Worm (Caenorhabditis elegans) whole organism, young adult: ENCODE results near the gene sel-11.
A peak's percentile ranks its signal among the peaks of the same experiment; 100 is the strongest.

Experiments used
- B0336.3 ChIP-seq: fragments of 200-800 bp; sonication (Bioruptor generic); IDR thresholded peaks from 2 replicates; pipeline ENCODE4 v1.3.6; 2022; ENCODE audit warnings: missing genetic modification characterization, missing compliant biosample characterization
- F10E7.11 ChIP-seq: sonication (generic microtip); optimal IDR thresholded peaks from 2 replicates; lab custom pipeline; 2017; ENCODE audit warnings: mild to moderate bottlenecking, missing genetic modification characterization, moderate library complexity, missing compliant biosample characterization
- F22D6.2 ChIP-seq: sonication (generic microtip); optimal IDR thresholded peaks from 2 replicates; lab custom pipeline; 2016; ENCODE audit warnings: mild to moderate bottlenecking, missing genetic modification characterization, missing compliant biosample characterization
- F55B11.4 ChIP-seq: sonication (generic microtip); optimal IDR thresholded peaks from 2 replicates; lab custom pipeline; 2016; ENCODE audit warnings: missing compliant biosample characterization, missing genetic modification characterization, borderline replicate concordance; ENCODE audit not compliant: insufficient read depth
- K11D2.4 ChIP-seq: fragments of 200-800 bp; sonication (Bioruptor generic); IDR thresholded peaks from 2 replicates; pipeline ENCODE4 v1.3.6; 2022; ENCODE audit warnings: missing genetic modification reagents, missing genetic modification characterization, missing compliant biosample characterization
- Y56A3A.18 ChIP-seq: fragments of 200-800 bp; sonication (Bioruptor generic); IDR thresholded peaks from 2 replicates; pipeline ENCODE4 v1.3.6; 2022; ENCODE audit warnings: missing genetic modification reagents, missing genetic modification characterization, missing compliant biosample characterization
- Y79H2A.3 ChIP-seq: fragments of 200-800 bp; sonication (Bioruptor generic); conservative IDR thresholded peaks from 2 replicates; pipeline ENCODE4 v1.3.6; 2022; ENCODE audit warnings: missing genetic modification reagents, missing genetic modification characterization, missing compliant biosample characterization
- Y95B8A.8 ChIP-seq: fragments of 200-800 bp; sonication (Bioruptor generic); IDR thresholded peaks from 2 replicates; pipeline ENCODE4 v1.3.6; 2022; ENCODE audit warnings: missing genetic modification reagents, missing genetic modification characterization, missing compliant biosample characterization
- ZK185.1 ChIP-seq: sonication (generic microtip); optimal IDR thresholded peaks from 2 replicates; lab custom pipeline; 2016; ENCODE audit warnings: mild to moderate bottlenecking, missing genetic modification characterization, missing compliant biosample characterization; ENCODE audit not compliant: poor library complexity, severe bottlenecking
- akir-1 ChIP-seq: fragments of 200-800 bp; sonication (Bioruptor generic); optimal IDR thresholded peaks from 2 replicates; lab custom pipeline; 2018; ENCODE audit warnings: mild to moderate bottlenecking, missing genetic modification characterization, moderate library complexity, missing compliant biosample characterization
- aptf-2 ChIP-seq: fragments of 200-800 bp; sonication (Bioruptor generic); conservative IDR thresholded peaks from 2 replicates; pipeline ENCODE4 v1.3.6; 2022; ENCODE audit warnings: missing genetic modification reagents, missing genetic modification characterization, missing compliant biosample characterization
- attf-3 ChIP-seq: fragments of 200-800 bp; sonication (Bioruptor generic); conservative IDR thresholded peaks from 2 replicates; pipeline ENCODE4 v1.3.6; 2022; ENCODE audit warnings: missing genetic modification reagents, missing genetic modification characterization, missing compliant biosample characterization
- cebp-2 ChIP-seq: fragments of 200-800 bp; sonication (Bioruptor generic); IDR thresholded peaks from 2 replicates; pipeline ENCODE4 v1.3.6; 2022; ENCODE audit warnings: missing genetic modification characterization, missing compliant biosample characterization
- ceh-27 ChIP-seq: fragments of 200-800 bp; sonication (Bioruptor generic); optimal IDR thresholded peaks from 2 replicates; lab custom pipeline; 2018; ENCODE audit warnings: mild to moderate bottlenecking, missing genetic modification characterization, moderate library complexity, missing compliant biosample characterization
- dpl-1 ChIP-seq: fragments of 150-350 bp; optimal IDR thresholded peaks from 2 replicates; lab custom pipeline; 2014; ENCODE audit warnings: missing biosample characterization, missing genetic modification reagents, missing genetic modification characterization
- egl-18 ChIP-seq: fragments of 200-800 bp; sonication (Bioruptor generic); IDR thresholded peaks from 2 replicates; pipeline ENCODE4 v1.3.6; 2022; ENCODE audit warnings: missing genetic modification reagents, missing genetic modification characterization, missing compliant biosample characterization
- ekl-4 ChIP-seq: fragments of 200-800 bp; sonication (Bioruptor generic); IDR thresholded peaks from 2 replicates; pipeline ENCODE4 v1.3.6; 2022; ENCODE audit warnings: missing genetic modification reagents, missing genetic modification characterization, missing compliant biosample characterization
- hmg-1.2 ChIP-seq: fragments of 200-800 bp; sonication (Bioruptor generic); IDR thresholded peaks from 2 replicates; pipeline ENCODE4 v1.3.6; 2022; ENCODE audit warnings: missing genetic modification reagents, missing genetic modification characterization, missing compliant biosample characterization
- hmg-20 ChIP-seq: fragments of 200-800 bp; sonication (Bioruptor generic); IDR thresholded peaks from 2 replicates; pipeline ENCODE4 v1.3.6; 2022; ENCODE audit warnings: missing genetic modification reagents, missing genetic modification characterization, missing compliant biosample characterization
- let-607 ChIP-seq, 2 experiments: fragments of 200-800 bp in 1 of 2; sonication (Bioruptor generic) in 1 of 2; sonication (generic microtip) in 1 of 2; optimal IDR thresholded peaks; 2 replicates each; lab custom pipeline; 2016 to 2018; ENCODE audit warnings: mild to moderate bottlenecking in 2 of 2, missing compliant biosample characterization in 2 of 2, missing genetic modification characterization in 2 of 2, moderate library complexity in 2 of 2, missing genotype in 1 of 2
- lin-26 ChIP-seq: fragments of 200-800 bp; sonication (Bioruptor generic); IDR thresholded peaks from 2 replicates; pipeline ENCODE4 v1.3.6; 2022; ENCODE audit warnings: missing genetic modification reagents, missing genetic modification characterization, missing compliant biosample characterization
- lin-54 ChIP-seq: fragments of 200-800 bp; sonication (Bioruptor generic); optimal IDR thresholded peaks from 2 replicates; lab custom pipeline; 2018; ENCODE audit warnings: mild to moderate bottlenecking, missing genetic modification characterization, missing compliant biosample characterization
- madf-6 ChIP-seq: fragments of 200-800 bp; sonication (Bioruptor generic); IDR thresholded peaks from 2 replicates; pipeline ENCODE4 v1.3.6; 2022; ENCODE audit warnings: missing genetic modification reagents, missing genetic modification characterization, missing compliant biosample characterization
- mes-4 ChIP-seq: sonication (generic microtip); optimal IDR thresholded peaks from 2 replicates; lab custom pipeline; 2016; ENCODE audit warnings: missing genotype, missing genetic modification characterization, missing compliant biosample characterization
- mxl-1 ChIP-seq: sonication (generic microtip); optimal IDR thresholded peaks from 2 replicates; lab custom pipeline; 2016; ENCODE audit warnings: missing genetic modification characterization, missing compliant biosample characterization
- nfya-2 ChIP-seq: fragments of 200-800 bp; sonication (Bioruptor generic); IDR thresholded peaks from 2 replicates; pipeline ENCODE4 v1.3.6; 2022; ENCODE audit warnings: missing genetic modification reagents, missing genetic modification characterization, missing compliant biosample characterization
- nhr-179 ChIP-seq: sonication (generic microtip); optimal IDR thresholded peaks from 2 replicates; lab custom pipeline; 2016; ENCODE audit warnings: mild to moderate bottlenecking, missing genetic modification characterization, missing compliant biosample characterization
- nhr-80 ChIP-seq: sonication (generic microtip); optimal IDR thresholded peaks from 2 replicates; lab custom pipeline; 2016; ENCODE audit warnings: missing genetic modification characterization, missing compliant biosample characterization
- pbrm-1 ChIP-seq: fragments of 200-800 bp; sonication (Bioruptor generic); IDR thresholded peaks from 2 replicates; pipeline ENCODE4 v1.3.6; 2022; ENCODE audit warnings: missing genetic modification reagents, missing genetic modification characterization, missing compliant biosample characterization
- rcor-1 ChIP-seq: fragments of 200-800 bp; sonication (Bioruptor generic); IDR thresholded peaks from 2 replicates; pipeline ENCODE4 v1.3.6; 2022; ENCODE audit warnings: missing genetic modification reagents, missing genetic modification characterization, missing compliant biosample characterization
- rec-8 ChIP-seq, 2 experiments: sonication (generic microtip); optimal IDR thresholded peaks; 2 replicates each; lab custom pipeline; 2016; ENCODE audit warnings: mild to moderate bottlenecking in 2 of 2, missing genetic modification characterization in 2 of 2, missing genetic modification reagents in 2 of 2, missing genotype in 2 of 2, missing biosample characterization in 1 of 2, missing compliant biosample characterization in 1 of 2, moderate library complexity in 1 of 2
- rpc-1 ChIP-seq, 2 experiments: fragments of 150-350 bp in 1 of 2; sonication (generic microtip) in 1 of 2; optimal IDR thresholded peaks; 2 replicates each; lab custom pipeline; 2014 to 2018; ENCODE audit warnings: missing biosample characterization in 1 of 2, missing genetic modification characterization in 1 of 2, missing genetic modification reagents in 1 of 2, missing genotype in 1 of 2
- snpc-1.3 ChIP-seq: sonication (generic microtip); optimal IDR thresholded peaks from 2 replicates; lab custom pipeline; 2017; ENCODE audit warnings: missing genetic modification characterization, mild to moderate bottlenecking, missing compliant biosample characterization, antibody characterized with exemption, moderate library complexity, missing genotype, missing genetic modification reagents; ENCODE audit not compliant: insufficient read depth
- snpc-3.4 ChIP-seq: sonication (generic microtip); optimal IDR thresholded peaks from 2 replicates; lab custom pipeline; 2017; ENCODE audit warnings: missing genetic modification characterization, mild to moderate bottlenecking, missing compliant biosample characterization, antibody characterized with exemption, moderate library complexity, missing genotype, missing genetic modification reagents
- snpc-4 ChIP-seq, 5 experiments: fragments of 150-350 bp in 1 of 5; sonication (generic microtip) in 4 of 5; optimal IDR thresholded peaks; 2 replicates each; lab custom pipeline; 2014 to 2018; ENCODE audit warnings: missing genetic modification characterization in 5 of 5, missing biosample characterization in 3 of 5, antibody characterized with exemption in 2 of 5, mild to moderate bottlenecking in 2 of 5, missing compliant biosample characterization in 2 of 5, missing genotype in 2 of 5, moderate library complexity in 2 of 5, missing genetic modification reagents in 1 of 5
- somi-1 ChIP-seq: fragments of 200-800 bp; sonication (Bioruptor generic); optimal IDR thresholded peaks from 2 replicates; lab custom pipeline; 2018; ENCODE audit warnings: mild to moderate bottlenecking, missing genetic modification characterization, missing compliant biosample characterization
- unc-130 ChIP-seq: sonication (generic microtip); optimal IDR thresholded peaks from 2 replicates; lab custom pipeline; 2016; ENCODE audit warnings: missing genetic modification reagents, missing genetic modification characterization, missing compliant biosample characterization
- zim-3 ChIP-seq: sonication (generic microtip); optimal IDR thresholded peaks from 2 replicates; lab custom pipeline; 2017; ENCODE audit warnings: mild to moderate bottlenecking, missing genetic modification characterization, moderate library complexity, missing compliant biosample characterization

Gene sel-11

DNA sequence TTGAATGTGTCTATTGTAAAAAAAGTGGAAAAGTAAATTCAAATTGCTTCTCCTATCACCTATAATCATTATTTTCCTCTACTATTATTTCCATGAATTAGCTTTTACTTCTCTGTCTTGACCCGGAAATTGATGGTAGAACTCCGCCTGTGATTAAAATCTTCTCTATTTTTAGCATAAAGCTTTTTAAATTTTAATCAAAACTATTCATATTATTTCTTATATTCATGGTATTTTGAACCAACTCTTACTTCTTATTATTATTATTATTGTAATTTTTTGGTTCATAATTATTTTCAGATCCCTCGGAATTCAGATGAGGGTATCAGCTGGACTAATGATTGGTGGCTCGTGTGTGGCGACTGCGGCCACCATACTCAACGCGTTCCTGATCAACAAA is at the start of gene sel-11:
Gene sel-11 (plus strand): TSS at position 301 of the 400 bp plus-strand sequence.
- TF ChIP-seq Y56A3A.18 (GFP tag; lab: Robert Waterston, UW) (no peak), dpl-1 (GFP tag; lab: Kevin White, UChicago) (no peak), K11D2.4 (GFP tag; lab: Robert Waterston, UW) (no peak), Y95B8A.8 (GFP tag; lab: Robert Waterston, UW) (no peak), aptf-2 (no peak), snpc-1.3 (tag; lab: Kevin White, UChicago) (no peak)

DNA sequence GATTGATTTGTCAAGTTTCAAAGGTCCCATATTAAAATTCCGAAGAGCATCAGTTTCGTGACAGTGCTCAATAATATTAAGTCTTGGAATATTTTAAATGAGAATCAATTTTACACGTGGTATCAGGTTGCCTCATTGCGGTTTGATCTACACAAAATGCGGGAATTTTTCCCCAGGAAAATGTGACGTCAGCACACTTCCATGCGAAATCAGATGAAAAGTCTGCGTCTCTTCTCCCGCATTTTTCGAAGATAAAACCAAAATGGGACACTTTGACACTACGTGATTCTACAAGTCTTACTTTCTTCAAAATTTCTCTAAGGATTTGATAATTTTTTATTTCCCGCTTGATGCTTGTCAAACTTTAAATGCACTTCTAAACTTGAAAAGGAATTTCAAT is 44.3 kb upstream of the sel-11 start:
- TF ChIP-seq Y79H2A.3 (GFP tag; lab: Robert Waterston, UW) (no peak), B0336.3 (GFP tag; lab: Robert Waterston, UW) (no peak), nhr-179 (no peak)

DNA sequence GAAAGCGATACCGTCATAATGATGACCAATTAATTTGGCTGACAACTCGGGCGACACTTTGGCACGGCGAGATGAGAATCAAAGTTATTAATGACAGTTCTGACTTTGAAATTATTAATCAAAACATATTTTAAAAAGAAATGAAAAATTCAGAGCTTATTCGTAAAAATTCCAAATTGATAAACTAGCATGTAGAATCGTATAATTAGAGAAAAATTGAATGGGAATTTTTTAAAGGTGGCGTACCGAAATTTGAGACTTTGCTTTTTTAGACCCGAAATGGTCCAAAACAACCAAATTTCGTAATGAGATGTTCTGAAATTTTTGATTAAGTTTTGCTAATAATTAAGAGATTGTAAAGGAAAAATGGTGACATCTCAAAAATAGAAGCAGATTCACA is 41.2 kb upstream of the sel-11 start, which contains the start of gene daf-11:
Gene daf-11 (minus strand): TSS at position 101 of the 400 bp plus-strand sequence.
- no peak for TF ChIP-seq rec-8 (tag; optimal IDR thresholded peaks at IDR 0.05; lab: Kevin White, UChicago)
- no peak for TF ChIP-seq rpc-1 (optimal IDR thresholded peaks at IDR 0.05; lab: Kevin White, UChicago)
- TF ChIP-seq rpc-1 (tag; optimal IDR thresholded peaks at IDR 0.05; lab: Kevin White, UChicago) = no peak

DNA sequence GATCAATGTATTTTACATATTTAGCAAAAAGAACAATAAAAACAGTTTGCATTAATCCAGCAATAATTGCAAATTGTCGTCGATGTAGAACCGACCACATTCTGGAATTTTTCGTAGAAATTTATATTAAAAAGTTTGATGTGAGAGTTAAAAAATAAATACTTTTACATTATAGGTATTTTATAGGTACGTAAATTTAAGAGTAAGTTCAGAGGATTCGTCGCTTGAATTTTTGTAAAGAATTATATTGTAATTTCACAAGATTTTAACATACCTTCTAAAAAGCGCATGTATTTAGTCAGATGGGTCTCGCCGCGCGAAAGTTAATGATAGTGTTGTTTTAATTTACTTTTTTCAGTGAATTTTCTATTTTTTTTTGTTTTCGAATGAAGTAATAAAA is 37.1 kb upstream of the sel-11 start, which contains the start of gene rhr-2:
Gene rhr-2 (minus strand): TSS at position 101 of the 400 bp plus-strand sequence.
- no peak for TF ChIP-seq Y79H2A.3 (GFP tag; lab: Robert Waterston, UW)
- TF ChIP-seq hmg-1.2 (GFP tag; lab: Robert Waterston, UW) = no peak
- TF ChIP-seq rcor-1 (GFP tag; lab: Robert Waterston, UW) = no peak
- TF ChIP-seq akir-1 (GFP tag; lab: Kevin White, UChicago) = no peak
- no peak for TF ChIP-seq nhr-80 (tag; lab: Kevin White, UChicago)
- TF ChIP-seq ZK185.1 (tag; lab: Kevin White, UChicago) = no peak
- TF ChIP-seq lin-26 = no peak
- TF ChIP-seq attf-3 (GFP tag; lab: Robert Waterston, UW) = no peak
- TF ChIP-seq madf-6 = no peak
- no peak for TF ChIP-seq cebp-2 (GFP tag; lab: Robert Waterston, UW)
- no peak for TF ChIP-seq F22D6.2 (tag; lab: Kevin White, UChicago)
- TF ChIP-seq egl-18 (GFP tag; lab: Robert Waterston, UW) = no peak
- TF ChIP-seq, all 124 proteins: peak for 0

DNA sequence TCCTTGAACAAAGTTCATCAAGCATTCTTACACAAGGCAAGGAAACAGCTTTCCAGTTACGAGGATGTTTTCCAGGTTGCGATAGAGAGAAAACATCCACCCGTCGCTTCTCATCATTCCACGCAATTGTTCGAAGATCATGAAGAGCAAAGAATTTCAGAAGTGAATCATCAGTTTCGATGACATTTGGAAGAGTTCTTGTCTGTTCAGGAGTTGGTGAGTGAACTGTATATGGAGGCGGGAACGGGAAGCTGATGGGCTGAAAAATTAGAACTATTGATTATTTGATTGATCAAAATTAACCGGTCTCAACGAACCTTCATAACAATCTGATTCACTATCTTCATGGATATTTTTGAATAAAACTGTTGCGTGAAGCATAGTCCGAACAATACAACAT is 35.1 kb upstream of the sel-11 start:
- TF ChIP-seq zim-3 (no peak), K11D2.4 (GFP tag; lab: Robert Waterston, UW) (no peak), cebp-2 (GFP tag; lab: Robert Waterston, UW) (no peak), F55B11.4 (tag; lab: Kevin White, UChicago) (no peak), hmg-20 (GFP tag; lab: Robert Waterston, UW) (no peak)

DNA sequence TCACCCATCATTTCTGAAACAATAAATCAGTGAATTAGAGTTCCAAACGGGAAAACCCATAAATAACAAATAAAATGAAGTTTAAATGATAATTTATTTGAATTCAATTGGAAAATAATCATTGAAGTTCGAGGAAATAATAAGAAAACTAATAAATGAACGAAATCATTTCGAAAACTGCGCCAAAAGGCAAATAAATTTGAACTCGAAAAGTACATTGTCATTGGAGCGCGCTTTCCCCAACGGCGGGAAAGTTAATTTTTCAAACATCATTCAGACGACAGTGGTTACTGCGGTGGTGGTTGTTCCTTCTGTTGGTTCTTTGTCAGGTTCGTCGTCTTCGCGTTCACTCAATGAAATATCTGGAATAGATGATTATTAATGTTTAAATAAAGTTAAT is 33.7 kb upstream of the sel-11 start, which contains the start of gene npp-22:
Gene npp-22 (minus strand): TSS at position 13 of the 400 bp plus-strand sequence.
- no peak for TF ChIP-seq snpc-4 (GFP tag; optimal IDR thresholded peaks at IDR 0.05; lab: Kevin White, UChicago)
- no peak for TF ChIP-seq snpc-4 (tag; optimal IDR thresholded peaks at IDR 0.05; lab: Kevin White, UChicago)
- TF ChIP-seq ekl-4 (GFP tag; lab: Robert Waterston, UW) = no peak
- TF ChIP-seq somi-1 (GFP tag; lab: Kevin White, UChicago) = no peak
- TF ChIP-seq ceh-27 (GFP tag; lab: Kevin White, UChicago) = no peak
- TF ChIP-seq F10E7.11 (tag; lab: Kevin White, UChicago) = no peak
- no peak for TF ChIP-seq mes-4 (tag; lab: Kevin White, UChicago)
- no peak for TF ChIP-seq let-607 (tag; optimal IDR thresholded peaks at IDR 0.05; lab: Kevin White, UChicago)
- TF ChIP-seq snpc-3.4 (tag; lab: Kevin White, UChicago) = peak; percentile 14
- no peak for TF ChIP-seq cebp-2 (GFP tag; lab: Robert Waterston, UW)
- TF ChIP-seq mxl-1 (tag; lab: Kevin White, UChicago) = no peak
- TF ChIP-seq dpl-1 (GFP tag; lab: Kevin White, UChicago) = peak; percentile 85
- TF ChIP-seq unc-130 (GFP tag; lab: Kevin White, UChicago) = no peak
- TF ChIP-seq pbrm-1 (GFP tag; lab: Robert Waterston, UW) = no peak
- TF ChIP-seq nfya-2 (GFP tag; lab: Robert Waterston, UW) = no peak
- no peak for TF ChIP-seq nhr-80 (tag; lab: Kevin White, UChicago)
- peak; percentile 90 for TF ChIP-seq lin-54 (GFP tag; lab: Kevin White, UChicago)
- TF ChIP-seq madf-6 = peak; percentile 74; the same call in 1 of the 2 replicates
